Fruit fly (Drosophila melanogaster) whole organism, embryonic: ENCODE data around the gene CG12078.
A peak's percentile ranks its signal among the peaks of the same experiment; 100 is the strongest.

Experiments used
- CG10565 ChIP-seq: fragments of 200-800 bp; sonication (Bioruptor generic); optimal IDR thresholded peaks from 3 replicates; lab custom pipeline; 2016; ENCODE audit warnings: missing biosample characterization, mild to moderate bottlenecking, missing genetic modification characterization
- CG11398 ChIP-seq: fragments of 200-800 bp; sonication (Bioruptor generic); optimal IDR thresholded peaks from 2 replicates; lab custom pipeline; 2016; ENCODE audit warnings: missing biosample characterization, missing genetic modification characterization
- CG12236 ChIP-seq: fragments of 200-800 bp; sonication (Bioruptor generic); optimal IDR thresholded peaks from 2 replicates; lab custom pipeline; 2016; ENCODE audit warnings: missing biosample characterization, missing genetic modification characterization
- CG13424 ChIP-seq: fragments of 200-800 bp; sonication (Bioruptor generic); optimal IDR thresholded peaks from 2 replicates; lab custom pipeline; 2019; ENCODE audit warnings: missing biosample characterization, mild to moderate bottlenecking, missing genetic modification characterization, moderate library complexity
- CG14050 ChIP-seq: fragments of 200-800 bp; sonication (Bioruptor generic); IDR thresholded peaks from 3 replicates; pipeline ENCODE4 v1.3.6; 2022; ENCODE audit warnings: missing biosample characterization, missing genetic modification characterization
- CG14667 ChIP-seq: fragments of 200-800 bp; sonication (Bioruptor generic); IDR thresholded peaks from 2 replicates; pipeline ENCODE4 v1.3.6; 2022; ENCODE audit warnings: missing biosample characterization, missing genetic modification characterization
- CG1603 ChIP-seq: fragments of 200-800 bp; sonication (Bioruptor generic); optimal IDR thresholded peaks from 2 replicates; lab custom pipeline; 2019; ENCODE audit warnings: missing biosample characterization, mild to moderate bottlenecking, missing genetic modification characterization, moderate library complexity
- CG16779 ChIP-seq: fragments of 200-800 bp; sonication (Bioruptor generic); IDR thresholded peaks from 2 replicates; pipeline ENCODE4 v1.3.6; 2022; ENCODE audit warnings: missing biosample characterization, missing genetic modification characterization
- CG18476 ChIP-seq: fragments of 200-800 bp; sonication (Bioruptor generic); optimal IDR thresholded peaks from 2 replicates; lab custom pipeline; 2016; ENCODE audit warnings: missing biosample characterization, mild to moderate bottlenecking, missing genetic modification characterization
- CG30403 ChIP-seq: fragments of 200-800 bp; sonication (Bioruptor generic); optimal IDR thresholded peaks from 3 replicates; lab custom pipeline; 2016; ENCODE audit warnings: missing biosample characterization, missing genetic modification characterization
- CG31365 ChIP-seq: fragments of 200-800 bp; sonication (Bioruptor generic); optimal IDR thresholded peaks from 2 replicates; lab custom pipeline; 2018; ENCODE audit warnings: missing biosample characterization, mild to moderate bottlenecking, missing genetic modification characterization
- CG34376 ChIP-seq: fragments of 200-800 bp; sonication (Bioruptor generic); optimal IDR thresholded peaks from 2 replicates; lab custom pipeline; 2018; ENCODE audit warnings: missing biosample characterization, mild to moderate bottlenecking, missing genetic modification characterization
- CG4424 ChIP-seq: fragments of 200-800 bp; sonication (Bioruptor generic); optimal IDR thresholded peaks from 3 replicates; lab custom pipeline; 2016; ENCODE audit warnings: missing biosample characterization, missing genetic modification characterization
- CG6175 ChIP-seq: fragments of 200-800 bp; sonication (Bioruptor generic); IDR thresholded peaks from 3 replicates; pipeline ENCODE4 v1.3.6; 2022; ENCODE audit warnings: missing biosample characterization, missing genetic modification characterization
- CG8944 ChIP-seq: fragments of 200-800 bp; sonication (Bioruptor generic); optimal IDR thresholded peaks from 3 replicates; lab custom pipeline; 2016; ENCODE audit warnings: missing biosample characterization, missing genetic modification characterization
- CG9727 ChIP-seq: fragments of 200-800 bp; sonication (Bioruptor generic); optimal IDR thresholded peaks from 3 replicates; lab custom pipeline; 2017; ENCODE audit warnings: missing biosample characterization, mild to moderate bottlenecking, missing genetic modification characterization
- CG9876 ChIP-seq: fragments of 200-800 bp; sonication (Bioruptor generic); optimal IDR thresholded peaks from 2 replicates; lab custom pipeline; 2016; ENCODE audit warnings: missing biosample characterization, missing genetic modification characterization
- Chrac-16 ChIP-seq: fragments of 200-800 bp; sonication (Bioruptor generic); optimal IDR thresholded peaks from 3 replicates; lab custom pipeline; 2016; ENCODE audit warnings: missing biosample characterization, missing genetic modification characterization
- CoRest ChIP-seq: fragments of 200-800 bp; sonication (Bioruptor generic); optimal IDR thresholded peaks from 3 replicates; lab custom pipeline; 2018; ENCODE audit warnings: missing biosample characterization, mild to moderate bottlenecking, missing genetic modification characterization, moderate library complexity
- D19A ChIP-seq: fragments of 200-800 bp; optimal IDR thresholded peaks from 3 replicates; lab custom pipeline; 2019; ENCODE audit warnings: missing biosample characterization, mild to moderate bottlenecking, missing genetic modification characterization, moderate library complexity
- Dip2 ChIP-seq: fragments of 200-800 bp; sonication (Bioruptor generic); IDR thresholded peaks from 2 replicates; pipeline ENCODE4 v1.3.6; 2022; ENCODE audit warnings: missing biosample characterization, missing genetic modification characterization
- Drgx ChIP-seq: fragments of 200-800 bp; sonication (Bioruptor generic); IDR thresholded peaks from 2 replicates; pipeline ENCODE4 v1.3.6; 2022; ENCODE audit warnings: missing biosample characterization, missing genetic modification characterization
- E2f2 ChIP-seq: fragments of 200-800 bp; sonication (Bioruptor generic); IDR thresholded peaks from 2 replicates; pipeline ENCODE4 v1.3.6; 2022; ENCODE audit warnings: missing biosample characterization, missing genetic modification characterization
- Hr39 ChIP-seq: fragments of >200 bp; optimal IDR thresholded peaks from 2 replicates; lab custom pipeline; 2017
- Poxn ChIP-seq: fragments of 200-800 bp; sonication (Bioruptor generic); IDR thresholded peaks from 2 replicates; pipeline ENCODE4 v1.3.6; 2022; ENCODE audit warnings: missing biosample characterization, missing genetic modification characterization
- Rx ChIP-seq: fragments of 200-800 bp; sonication (Bioruptor generic); IDR thresholded peaks from 2 replicates; pipeline ENCODE4 v1.3.6; 2022; ENCODE audit warnings: missing biosample characterization, missing genetic modification characterization
- ase ChIP-seq: fragments of 200-800 bp; sonication (Bioruptor generic); IDR thresholded peaks from 3 replicates; pipeline ENCODE4 v1.3.6; 2022; ENCODE audit warnings: missing biosample characterization, missing genetic modification characterization
- bcd ChIP-seq: fragments of 200-800 bp; sonication (Bioruptor generic); optimal IDR thresholded peaks from 2 replicates; lab custom pipeline; 2017; ENCODE audit warnings: missing biosample characterization, mild to moderate bottlenecking, missing genetic modification characterization
- cg ChIP-seq: fragments of 200-800 bp; sonication (Bioruptor generic); optimal IDR thresholded peaks from 3 replicates; lab custom pipeline; 2019; ENCODE audit warnings: missing biosample characterization, mild to moderate bottlenecking, missing genetic modification characterization, moderate library complexity
- crp ChIP-seq, 2 experiments: fragments of 200-800 bp; sonication (Bioruptor generic); optimal IDR thresholded peaks; 2 replicates in 1 of 2; 3 replicates in 1 of 2; lab custom pipeline; 2017; ENCODE audit warnings: missing biosample characterization in 2 of 2, missing genetic modification characterization in 2 of 2, mild to moderate bottlenecking in 1 of 2, moderate library complexity in 1 of 2
- dysf ChIP-seq: fragments of 200-800 bp; sonication (Bioruptor generic); IDR thresholded peaks from 3 replicates; pipeline ENCODE4 v1.3.6; 2022; ENCODE audit warnings: missing biosample characterization, missing genetic modification characterization
- emc ChIP-seq: fragments of 200-800 bp; sonication (Bioruptor generic); optimal IDR thresholded peaks from 2 replicates; lab custom pipeline; 2016; ENCODE audit warnings: missing biosample characterization, missing genetic modification characterization
- fd96Cb ChIP-seq: fragments of 200-800 bp; sonication (Bioruptor generic); optimal IDR thresholded peaks from 2 replicates; lab custom pipeline; 2018; ENCODE audit warnings: missing biosample characterization, mild to moderate bottlenecking, missing genetic modification characterization, moderate library complexity
- fu2 ChIP-seq: fragments of 200-800 bp; sonication (Bioruptor generic); optimal IDR thresholded peaks from 2 replicates; lab custom pipeline; 2016; ENCODE audit warnings: missing biosample characterization, missing genetic modification characterization
- gce ChIP-seq: fragments of 200-800 bp; sonication (Bioruptor generic); IDR thresholded peaks from 3 replicates; pipeline ENCODE4 v1.3.6; 2022; ENCODE audit warnings: missing biosample characterization, missing genetic modification characterization
- gcm ChIP-seq: fragments of 200-800 bp; sonication (Bioruptor generic); optimal IDR thresholded peaks from 2 replicates; lab custom pipeline; 2019; ENCODE audit warnings: missing biosample characterization, mild to moderate bottlenecking, missing genetic modification characterization, moderate library complexity
- jigr1 ChIP-seq: fragments of 200-800 bp; sonication (Bioruptor generic); IDR thresholded peaks from 3 replicates; pipeline ENCODE4 v1.3.6; 2022; ENCODE audit warnings: missing biosample characterization, missing genetic modification characterization
- lab ChIP-seq: fragments of 200-800 bp; sonication (Bioruptor generic); optimal IDR thresholded peaks from 3 replicates; lab custom pipeline; 2017; ENCODE audit warnings: missing biosample characterization, missing genetic modification characterization, mild to moderate bottlenecking, moderate library complexity, missing genetic modification reagents
- maf-S ChIP-seq: fragments of 200-800 bp; sonication (Bioruptor generic); optimal IDR thresholded peaks from 2 replicates; lab custom pipeline; 2016; ENCODE audit warnings: missing biosample characterization, missing genetic modification characterization
- pan ChIP-seq, 4 experiments: fragments of >200 bp in 3 of 4; fragments of 200-800 bp in 1 of 4; sonication (Bioruptor generic) in 1 of 4; optimal IDR thresholded peaks in 3 of 4; IDR thresholded peaks in 1 of 4; 2 replicates each; pipeline versions ENCODE4 v1.3.6 to Lab custom; 2017 to 2022; ENCODE audit warnings: missing biosample characterization in 2 of 4, missing genetic modification characterization in 2 of 4, mixed read lengths in 1 of 4
- run ChIP-seq: fragments of 200-800 bp; sonication (Bioruptor generic); optimal IDR thresholded peaks from 3 replicates; lab custom pipeline; 2018; ENCODE audit warnings: missing biosample characterization, mild to moderate bottlenecking, missing genetic modification characterization
- schlank ChIP-seq: fragments of 200-800 bp; sonication (Bioruptor generic); optimal IDR thresholded peaks from 2 replicates; lab custom pipeline; 2018; ENCODE audit warnings: missing biosample characterization, mild to moderate bottlenecking, missing genetic modification characterization
- slou ChIP-seq: fragments of 200-800 bp; sonication (Bioruptor generic); optimal IDR thresholded peaks from 3 replicates; lab custom pipeline; 2016; ENCODE audit warnings: missing biosample characterization, missing genetic modification characterization
- so ChIP-seq: fragments of 200-800 bp; sonication (Bioruptor generic); IDR thresholded peaks from 3 replicates; pipeline ENCODE4 v1.3.6; 2022; ENCODE audit warnings: missing biosample characterization, missing genetic modification characterization
- sob ChIP-seq: fragments of 200-800 bp; sonication (Bioruptor generic); IDR thresholded peaks from 2 replicates; pipeline ENCODE4 v1.3.6; 2022; ENCODE audit warnings: missing biosample characterization, missing genetic modification characterization
- tap ChIP-seq: fragments of 200-800 bp; optimal IDR thresholded peaks from 3 replicates; lab custom pipeline; 2019; ENCODE audit warnings: missing biosample characterization, mild to moderate bottlenecking, missing genetic modification characterization, moderate library complexity
- tio ChIP-seq: fragments of 200-800 bp; sonication (Bioruptor generic); optimal IDR thresholded peaks from 2 replicates; lab custom pipeline; 2017; ENCODE audit warnings: missing biosample characterization, missing genetic modification characterization, inconsistent platforms
- wdn ChIP-seq: fragments of 200-800 bp; sonication (Bioruptor generic); IDR thresholded peaks from 2 replicates; pipeline ENCODE4 v1.3.6; 2022; ENCODE audit warnings: missing biosample characterization, missing genetic modification characterization
- wor ChIP-seq: fragments of 200-800 bp; sonication (Bioruptor generic); IDR thresholded peaks from 2 replicates; pipeline ENCODE4 v1.3.6; 2022; ENCODE audit warnings: missing biosample characterization, missing genetic modification characterization

The CG12078 gene

dm6 chr3L:3222643-3223389 lies 21.3 kb downstream of the CG12078 start, which contains the start of the genes RpL28 and eIF1 (continued):
- TF ChIP-seq Rx (GFP tag; lab: Robert Waterston, UW) = peak; percentile 94
- peak; percentile 85 for TF ChIP-seq CG12236 (GFP tag; lab: Kevin White, UChicago)
- TF ChIP-seq pan (optimal IDR thresholded peaks at IDR 0.05; lab: Kevin White, UChicago) = no peak
- peak in 1 of 2 experiments; percentile 88 for TF ChIP-seq pan (GFP tag; optimal IDR thresholded peaks at IDR 0.05 in 1 of 2, IDR thresholded peaks at IDR 0.05 in 1 of 2)
- peak; percentile 73 for TF ChIP-seq E2f2 (GFP tag; lab: Robert Waterston, UW)
- peak; percentile 74 for TF ChIP-seq fd96Cb (tag; lab: Kevin White, UChicago)
- peak; percentile 92 for TF ChIP-seq CG30403
- no peak for TF ChIP-seq tio (GFP tag; lab: Kevin White, UChicago)
- peak; percentile 60 for TF ChIP-seq lab (GFP tag; lab: Kevin White, UChicago)
- TF ChIP-seq CG34376 (GFP tag; lab: Kevin White, UChicago) = peak; percentile 97
- peak; percentile 78 for TF ChIP-seq so (GFP tag; lab: Robert Waterston, UW)
- TF ChIP-seq gcm (GFP tag; lab: Kevin White, UChicago) = peak; percentile 75
- TF ChIP-seq ase (GFP tag; lab: Robert Waterston, UW) = peak; percentile 87
- peak; percentile 84; the same call in 2 of the 3 replicates for TF ChIP-seq dysf (GFP tag; lab: Robert Waterston, UW)
- TF ChIP-seq gce (GFP tag; lab: Robert Waterston, UW) = peak; percentile 86
- peak; percentile 59 for TF ChIP-seq D19A (tag; lab: Kevin White, UChicago)
- peak; percentile 94 for TF ChIP-seq schlank (tag; lab: Kevin White, UChicago)
- peak; percentile 97 for TF ChIP-seq CG9727
- peak; percentile 81 for TF ChIP-seq fu2 (GFP tag; lab: Kevin White, UChicago)
- TF ChIP-seq CG31365 (tag; lab: Kevin White, UChicago) = peak; percentile 83
- peak; percentile 84 for TF ChIP-seq CG16779 (GFP tag; lab: Robert Waterston, UW)
- peak; percentile 63 for TF ChIP-seq wor
- peak; percentile 60; the same call in 1 of the 3 replicates for TF ChIP-seq jigr1 (GFP tag; lab: Robert Waterston, UW)
- peak; percentile 90 for TF ChIP-seq emc (GFP tag; lab: Kevin White, UChicago)
- peak; percentile 48 for TF ChIP-seq CG14667 (GFP tag; lab: Robert Waterston, UW)
- no peak for TF ChIP-seq Dip2 (GFP tag; lab: Robert Waterston, UW)
- TF ChIP-seq tap = peak; percentile 33
- TF ChIP-seq CG4424 (GFP tag; lab: Kevin White, UChicago) = peak; percentile 93
- TF ChIP-seq CG18476 (GFP tag; lab: Kevin White, UChicago) = peak; percentile 83
- TF ChIP-seq CG11398 (GFP tag; lab: Kevin White, UChicago) = peak; percentile 92
- peak; percentile 85 for TF ChIP-seq CG14050
- TF ChIP-seq CoRest (tag; lab: Kevin White, UChicago) = peak; percentile 88
- TF ChIP-seq CG13424 (tag; lab: Kevin White, UChicago) = peak; percentile 76
- TF ChIP-seq run (tag; lab: Kevin White, UChicago) = peak; percentile 54
- TF ChIP-seq bcd = peak; percentile 97
- TF ChIP-seq Hr39 (lab: Kevin White, UChicago) = no peak
- TF ChIP-seq crp (GFP tag; optimal IDR thresholded peaks at IDR 0.05; lab: Kevin White, UChicago) = peak in 1 of 2 experiments; percentile 64
- TF ChIP-seq maf-S = peak; percentile 87
- peak; percentile 81 for TF ChIP-seq CG8944 (GFP tag; lab: Kevin White, UChicago)
- peak; percentile 91 for TF ChIP-seq slou (GFP tag; lab: Kevin White, UChicago)
- peak; percentile 56; the same call in 1 of the 2 replicates for TF ChIP-seq Poxn (GFP tag; lab: Robert Waterston, UW)
- TF ChIP-seq CG6175 = peak; percentile 83; the same call in 2 of the 3 replicates
- peak; percentile 95 for TF ChIP-seq CG9876 (GFP tag; lab: Kevin White, UChicago)
- TF ChIP-seq sob (GFP tag; lab: Robert Waterston, UW) = peak; percentile 91
- peak; percentile 91 for TF ChIP-seq CG1603
- TF ChIP-seq wdn (GFP tag; lab: Robert Waterston, UW) = peak; percentile 57
- TF ChIP-seq CG10565 = peak; percentile 79
- TF ChIP-seq Drgx (GFP tag; lab: Robert Waterston, UW) = no peak
- TF ChIP-seq cg (GFP tag; lab: Kevin White, UChicago) = no peak
- TF ChIP-seq Chrac-16 (GFP tag; lab: Kevin White, UChicago) = peak; percentile 80
